Worm (Caenorhabditis elegans): Measurements from ENCODE around the gene Y57G11C.8.

Y57G11C.8 gene

DNA sequence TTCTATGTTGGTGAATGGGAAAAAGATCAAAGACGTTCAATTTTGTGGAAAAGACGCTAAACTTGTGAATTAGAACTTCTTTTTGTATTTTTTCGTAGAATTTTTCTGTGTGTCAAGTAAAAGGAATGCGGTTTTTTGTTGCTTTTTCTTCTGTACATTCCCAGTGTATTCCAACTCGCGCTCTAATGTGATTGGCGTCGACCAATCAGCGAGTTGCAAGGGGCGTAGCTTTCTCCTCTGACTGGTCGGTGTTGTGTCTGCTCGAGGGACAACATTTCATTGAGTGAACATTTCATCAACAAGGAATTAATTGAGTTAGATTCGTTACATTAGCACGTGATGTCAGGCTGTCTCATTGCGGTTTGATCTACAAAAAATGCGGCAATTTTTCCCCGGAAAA, 19.3 kb downstream of the Y57G11C.8 start:
- no peak for TF ChIP-seq F13H6.1 (tag; optimal IDR thresholded peaks at IDR 0.05)
- TF ChIP-seq blmp-1 (tag; optimal IDR thresholded peaks at IDR 0.05; ENCODE audit: insufficient read depth), result no peak
- TF ChIP-seq aly-2 (tag; optimal IDR thresholded peaks at IDR 0.05), result no peak
- no peak for TF ChIP-seq ZK546.5 (tag; optimal IDR thresholded peaks at IDR 0.05)
- TF ChIP-seq egl-27 (tag; optimal IDR thresholded peaks at IDR 0.05), result no peak
- no peak for TF ChIP-seq R02D3.7 (tag; optimal IDR thresholded peaks at IDR 0.05)
- no peak for TF ChIP-seq snpc-4 (tag; optimal IDR thresholded peaks at IDR 0.05)
- TF ChIP-seq nhr-21 (tag; optimal IDR thresholded peaks at IDR 0.05), result no peak
- no peak for TF ChIP-seq alr-1 (tag; optimal IDR thresholded peaks at IDR 0.05)
- TF ChIP-seq unc-39 (tag; optimal IDR thresholded peaks at IDR 0.05), result no peak
- no peak for TF ChIP-seq zag-1 (tag; optimal IDR thresholded peaks at IDR 0.05)

DNA sequence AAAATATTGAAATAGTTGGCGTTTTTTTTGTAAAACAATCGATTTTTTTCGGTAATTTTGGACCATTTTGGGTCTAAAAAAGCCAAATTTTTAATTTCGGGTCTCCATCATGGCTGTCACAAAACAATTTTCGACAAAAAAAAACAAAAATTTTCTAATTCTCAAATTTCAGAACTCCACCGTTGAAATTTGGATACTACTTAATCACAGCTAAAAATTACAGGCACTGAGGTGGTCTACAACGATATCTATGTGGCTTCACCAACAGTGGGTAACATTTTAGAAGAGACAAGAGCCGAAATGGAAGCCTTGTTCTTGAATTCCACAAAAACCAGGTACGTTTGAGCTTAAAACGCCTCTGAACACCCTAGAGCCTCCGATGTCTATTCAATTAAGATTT, 20.7 kb downstream of the Y57G11C.8 start, which contains the start of gene Y57G11C.1142:
Gene Y57G11C.1142, plus strand, starts transcription at position 301 of the 400 bp plus-strand sequence.
- TF ChIP-seq dmd-4 (tag; optimal IDR thresholded peaks at IDR 0.05), result no peak
- no peak for TF ChIP-seq unc-62 (GFP tag; optimal IDR thresholded peaks at IDR 0.05)
- TF ChIP-seq ztf-11 (tag; optimal IDR thresholded peaks at IDR 0.05), result no peak
- no peak for TF ChIP-seq unc-55 (GFP tag; optimal IDR thresholded peaks at IDR 0.05)
- TF ChIP-seq lin-39 (tag; optimal IDR thresholded peaks at IDR 0.05), result no peak
- no peak for TF ChIP-seq ceh-16 (tag; optimal IDR thresholded peaks at IDR 0.05)
- no peak for TF ChIP-seq nhr-237 (tag; optimal IDR thresholded peaks at IDR 0.05)

DNA sequence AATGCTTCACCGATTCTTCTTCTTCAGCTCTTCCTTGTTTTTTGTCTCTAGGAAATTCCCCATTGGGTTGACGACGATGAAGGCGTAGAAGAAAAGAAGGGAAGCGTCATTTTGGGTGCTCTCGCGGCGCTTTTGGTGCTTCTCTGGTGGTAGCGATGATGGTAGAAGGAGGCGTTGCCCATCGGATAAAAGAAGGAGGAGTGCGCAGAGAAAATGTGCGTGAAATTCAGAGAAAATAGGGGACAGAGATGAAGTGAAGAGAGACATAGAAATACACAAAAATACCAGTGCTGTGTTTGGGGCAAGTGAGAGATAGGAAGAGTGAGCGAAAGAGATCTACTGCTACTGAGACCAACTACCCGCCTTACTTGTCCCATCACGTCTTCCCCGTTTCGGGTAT, 25.3 kb downstream of the Y57G11C.8 start, which contains the start of gene oig-5:
Gene oig-5, plus strand, starts transcription at position 301 of the 400 bp plus-strand sequence.
- TF ChIP-seq aly-2 (tag; optimal IDR thresholded peaks at IDR 0.05) (no peak), C34F6.9 (tag; optimal IDR thresholded peaks at IDR 0.05) (no peak), unc-55 (GFP tag; optimal IDR thresholded peaks at IDR 0.05) (no peak), peb-1 (tag; optimal IDR thresholded peaks at IDR 0.05) (no peak)

DNA sequence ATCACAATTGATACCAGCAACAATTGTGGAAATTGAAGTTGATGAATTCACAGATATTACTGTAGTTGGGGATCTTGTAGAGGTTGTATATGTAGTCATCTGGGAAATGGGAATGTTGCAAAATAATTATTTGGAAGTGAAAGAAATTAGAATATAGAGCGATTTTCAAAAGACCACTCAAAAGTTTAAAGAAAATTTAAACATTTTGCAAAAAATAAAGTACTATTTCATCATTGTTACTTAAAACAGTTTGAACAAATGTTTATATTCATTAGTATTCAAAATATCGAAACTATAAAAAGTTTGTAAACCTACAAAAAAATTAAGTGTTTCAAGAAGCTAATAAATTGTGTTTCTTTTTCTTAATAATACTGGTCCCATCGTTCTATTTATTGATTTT, 34.7 kb downstream of the Y57G11C.8 start, which contains the start of gene Y57G11C.46:
Gene Y57G11C.46, minus strand, starts transcription at position 101 of the 400 bp plus-strand sequence.
- TF ChIP-seq gmeb-1 (tag; optimal IDR thresholded peaks at IDR 0.05), result no peak
- TF ChIP-seq ZK546.5 (tag; optimal IDR thresholded peaks at IDR 0.05), result no peak
- TF ChIP-seq sem-4 (tag; optimal IDR thresholded peaks at IDR 0.05), result no peak
- TF ChIP-seq elt-1 (tag; optimal IDR thresholded peaks at IDR 0.05), result no peak
- TF ChIP-seq ceh-82 (tag; optimal IDR thresholded peaks at IDR 0.05), result no peak
- TF ChIP-seq elt-3 (tag; optimal IDR thresholded peaks at IDR 0.05), result no peak

DNA sequence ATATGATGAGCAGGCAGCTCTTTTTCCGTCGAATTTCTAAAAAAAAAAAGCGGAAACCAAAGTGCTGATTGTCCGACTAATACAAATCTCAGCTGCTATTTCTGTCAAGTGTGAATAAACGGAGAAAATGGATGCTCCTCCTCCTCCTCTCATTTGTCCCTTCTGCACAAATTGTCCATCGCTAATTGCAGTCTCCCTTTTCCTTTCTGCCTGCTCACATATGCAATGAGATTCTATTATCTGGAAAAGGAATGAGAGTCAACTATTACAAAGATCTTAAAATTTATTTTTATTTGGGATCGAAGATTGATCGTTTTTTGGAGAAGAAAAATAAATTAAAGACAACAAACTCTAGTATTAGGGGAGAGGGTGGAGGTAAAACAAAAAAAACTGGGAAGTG, 40.6 kb downstream of the Y57G11C.8 start:
- TF ChIP-seq ZK546.5 (tag; optimal IDR thresholded peaks at IDR 0.05), result no peak
- no peak for TF ChIP-seq ceh-82 (tag; optimal IDR thresholded peaks at IDR 0.05)
- no peak for TF ChIP-seq alr-1 (tag; optimal IDR thresholded peaks at IDR 0.05)
- no peak for TF ChIP-seq lin-11 (tag; optimal IDR thresholded peaks at IDR 0.05)
- peak in 1 of 2 experiments; percentile 48 for TF ChIP-seq lsy-2 (tag; optimal IDR thresholded peaks at IDR 0.05)
- TF ChIP-seq ztf-4 (tag; optimal IDR thresholded peaks at IDR 0.05), result no peak
- TF ChIP-seq unc-62 (GFP tag; optimal IDR thresholded peaks at IDR 0.05), result no peak
- no peak for TF ChIP-seq sem-4 (tag; optimal IDR thresholded peaks at IDR 0.05)
- no peak for TF ChIP-seq unc-39 (tag; optimal IDR thresholded peaks at IDR 0.05)
- no peak for TF ChIP-seq egl-27 (tag; optimal IDR thresholded peaks at IDR 0.05)
- no peak for TF ChIP-seq ceh-16 (tag; optimal IDR thresholded peaks at IDR 0.05)
- no peak for TF ChIP-seq snpc-4 (tag; optimal IDR thresholded peaks at IDR 0.05)
- TF ChIP-seq nhr-6 (tag; optimal IDR thresholded peaks at IDR 0.05), result no peak
- peak; percentile 26 for TF ChIP-seq lin-13 (GFP tag; optimal IDR thresholded peaks at IDR 0.05)
- TF ChIP-seq nhr-10 (tag; optimal IDR thresholded peaks at IDR 0.05), result no peak
- peak; percentile 13 for TF ChIP-seq crh-2 (tag; optimal IDR thresholded peaks at IDR 0.05)
- TF ChIP-seq nhr-77 (tag; optimal IDR thresholded peaks at IDR 0.05), result no peak
- peak; percentile 53 for TF ChIP-seq nhr-21 (tag; optimal IDR thresholded peaks at IDR 0.05)
- no peak for TF ChIP-seq R02D3.7 (tag; optimal IDR thresholded peaks at IDR 0.05)
- no peak for TF ChIP-seq nhr-129 (tag; optimal IDR thresholded peaks at IDR 0.05)
- TF ChIP-seq elt-1 (tag; optimal IDR thresholded peaks at IDR 0.05), result no peak
- TF ChIP-seq ztf-1 (GFP tag; conservative IDR thresholded peaks at IDR 0.05), result no peak
- no peak for TF ChIP-seq nhr-25 (tag; optimal IDR thresholded peaks at IDR 0.05)
- TF ChIP-seq ztf-11 (tag; optimal IDR thresholded peaks at IDR 0.05), result no peak
- peak; percentile 11 for TF ChIP-seq ama-1 (optimal IDR thresholded peaks at IDR 0.05)
